Worm (Caenorhabditis elegans) whole organism, L2 larva: ENCODE data around the gene fbxb-48.

Source experiments
- C34F6.9 ChIP-seq: fragments of 150-350 bp; optimal IDR thresholded peaks from 2 replicates; lab custom pipeline; 2014; ENCODE audit warnings: missing biosample characterization, missing genetic modification characterization
- F13H6.1 ChIP-seq: sonication (generic microtip); optimal IDR thresholded peaks from 2 replicates; lab custom pipeline; 2016; ENCODE audit warnings: missing genetic modification characterization, missing compliant biosample characterization
- Y55F3AM.14 ChIP-seq: fragments of 200-800 bp; sonication (Bioruptor generic); optimal IDR thresholded peaks from 2 replicates; lab custom pipeline; 2018; ENCODE audit warnings: mild to moderate bottlenecking, missing genetic modification characterization, missing compliant biosample characterization
- ZK546.5 ChIP-seq: sonication (generic microtip); optimal IDR thresholded peaks from 2 replicates; lab custom pipeline; 2017; ENCODE audit warnings: missing biosample characterization, missing genetic modification characterization
- ama-1 ChIP-seq: fragments of 150-350 bp; optimal IDR thresholded peaks from 2 replicates; lab custom pipeline; 2018; ENCODE audit warnings: inconsistent platforms
- blmp-1 ChIP-seq: sonication (generic microtip); optimal IDR thresholded peaks from 2 replicates; lab custom pipeline; 2017; ENCODE audit warnings: missing genetic modification characterization, mild to moderate bottlenecking, missing compliant biosample characterization, antibody characterized with exemption, moderate library complexity; ENCODE audit not compliant: insufficient read depth
- ceh-16 ChIP-seq: fragments of 150-350 bp; optimal IDR thresholded peaks from 2 replicates; lab custom pipeline; 2014; ENCODE audit warnings: missing biosample characterization, missing genetic modification characterization
- ceh-82 ChIP-seq: fragments of 150-350 bp; optimal IDR thresholded peaks from 2 replicates; lab custom pipeline; 2014; ENCODE audit warnings: missing biosample characterization, missing genetic modification characterization
- dmd-4 ChIP-seq: sonication (generic microtip); optimal IDR thresholded peaks from 2 replicates; lab custom pipeline; 2017; ENCODE audit warnings: missing biosample characterization, missing genetic modification characterization
- egl-27 ChIP-seq: sonication (generic microtip); optimal IDR thresholded peaks from 3 replicates; lab custom pipeline; 2017; ENCODE audit warnings: missing biosample characterization, missing genetic modification reagents, missing genetic modification characterization
- elt-1 ChIP-seq: fragments of 150-350 bp; optimal IDR thresholded peaks from 2 replicates; lab custom pipeline; 2014; ENCODE audit warnings: missing biosample characterization, missing genetic modification characterization
- elt-3 ChIP-seq: sonication (generic microtip); optimal IDR thresholded peaks from 2 replicates; lab custom pipeline; 2017; ENCODE audit warnings: missing biosample characterization, missing genetic modification characterization
- fos-1 ChIP-seq: fragments of 150-350 bp; optimal IDR thresholded peaks from 2 replicates; lab custom pipeline; 2014; ENCODE audit warnings: missing biosample characterization, missing genetic modification characterization
- gmeb-1 ChIP-seq: fragments of 150-350 bp; optimal IDR thresholded peaks from 2 replicates; lab custom pipeline; 2014; ENCODE audit warnings: missing biosample characterization, missing genetic modification characterization
- lin-11 ChIP-seq: fragments of 150-350 bp; sonication (generic microtip); optimal IDR thresholded peaks from 2 replicates; lab custom pipeline; 2014; ENCODE audit warnings: missing biosample characterization, missing genetic modification characterization, inconsistent platforms, mixed read lengths
- lin-13 ChIP-seq: fragments of 150-350 bp; optimal IDR thresholded peaks from 2 replicates; lab custom pipeline; 2014; ENCODE audit warnings: missing biosample characterization, missing genetic modification reagents, missing genetic modification characterization
- lin-39 ChIP-seq: fragments of 150-350 bp; optimal IDR thresholded peaks from 2 replicates; lab custom pipeline; 2014; ENCODE audit warnings: missing biosample characterization, missing genetic modification reagents, missing genetic modification characterization
- mab-5 ChIP-seq: fragments of 150-350 bp; optimal IDR thresholded peaks from 2 replicates; lab custom pipeline; 2014; ENCODE audit warnings: missing biosample characterization, missing genetic modification characterization
- mbf-1 ChIP-seq: sonication (generic microtip); optimal IDR thresholded peaks from 2 replicates; lab custom pipeline; 2017; ENCODE audit warnings: missing biosample characterization, missing genetic modification characterization
- mdl-1 ChIP-seq, 2 experiments: fragments of 150-350 bp in 1 of 2; sonication (generic microtip) in 1 of 2; optimal IDR thresholded peaks; 2 replicates each; lab custom pipeline; 2017; ENCODE audit warnings: missing biosample characterization in 2 of 2, missing genetic modification characterization in 2 of 2
- nhr-10 ChIP-seq: sonication (generic microtip); optimal IDR thresholded peaks from 2 replicates; lab custom pipeline; 2017; ENCODE audit warnings: missing biosample characterization, missing genetic modification characterization
- nhr-12 ChIP-seq: fragments of 150-350 bp; optimal IDR thresholded peaks from 2 replicates; lab custom pipeline; 2014; ENCODE audit warnings: missing biosample characterization, missing genetic modification characterization
- nhr-129 ChIP-seq: fragments of 150-350 bp; optimal IDR thresholded peaks from 2 replicates; lab custom pipeline; 2014; ENCODE audit warnings: missing biosample characterization, missing genetic modification characterization
- nhr-21 ChIP-seq: fragments of 150-350 bp; optimal IDR thresholded peaks from 2 replicates; lab custom pipeline; 2014; ENCODE audit warnings: missing biosample characterization, missing genetic modification characterization
- nhr-23 ChIP-seq: fragments of 150-350 bp; optimal IDR thresholded peaks from 2 replicates; lab custom pipeline; 2014; ENCODE audit warnings: missing biosample characterization, missing genetic modification reagents, missing genetic modification characterization
- nhr-237 ChIP-seq: fragments of 150-350 bp; optimal IDR thresholded peaks from 2 replicates; lab custom pipeline; 2014; ENCODE audit warnings: missing biosample characterization, missing genetic modification characterization
- nhr-25 ChIP-seq: fragments of 150-350 bp; sonication (generic microtip); optimal IDR thresholded peaks from 3 replicates; lab custom pipeline; 2014; ENCODE audit warnings: missing biosample characterization, missing genetic modification characterization
- nhr-6 ChIP-seq: fragments of 150-350 bp; optimal IDR thresholded peaks from 2 replicates; lab custom pipeline; 2014; ENCODE audit warnings: missing biosample characterization, missing genetic modification characterization
- nhr-77 ChIP-seq: fragments of 150-350 bp; optimal IDR thresholded peaks from 2 replicates; lab custom pipeline; 2014; ENCODE audit warnings: missing biosample characterization, missing genetic modification characterization
- peb-1 ChIP-seq: fragments of 150-350 bp; optimal IDR thresholded peaks from 2 replicates; lab custom pipeline; 2014; ENCODE audit warnings: missing biosample characterization, missing genetic modification characterization
- sem-4 ChIP-seq: fragments of 150-350 bp; optimal IDR thresholded peaks from 2 replicates; lab custom pipeline; 2014; ENCODE audit warnings: missing biosample characterization, missing genetic modification reagents, missing genetic modification characterization
- skn-1 ChIP-seq: sonication (generic microtip); optimal IDR thresholded peaks from 2 replicates; lab custom pipeline; 2017; ENCODE audit warnings: missing biosample characterization, missing genetic modification characterization
- sma-3 ChIP-seq: sonication (generic microtip); optimal IDR thresholded peaks from 2 replicates; lab custom pipeline; 2016; ENCODE audit warnings: missing genetic modification reagents, missing genetic modification characterization, missing compliant biosample characterization
- sma-9 ChIP-seq, 2 experiments: fragments of 150-350 bp in 1 of 2; sonication (generic microtip) in 1 of 2; optimal IDR thresholded peaks; 2 replicates each; lab custom pipeline; 2014 to 2016; ENCODE audit warnings: missing genetic modification characterization in 2 of 2, mild to moderate bottlenecking in 1 of 2, missing biosample characterization in 1 of 2, missing compliant biosample characterization in 1 of 2, missing genetic modification reagents in 1 of 2, moderate library complexity in 1 of 2
- zag-1 ChIP-seq: fragments of 150-350 bp; optimal IDR thresholded peaks from 2 replicates; lab custom pipeline; 2014; ENCODE audit warnings: missing biosample characterization, missing genetic modification characterization
- ztf-1 ChIP-seq: fragments of 200-800 bp; sonication (Bioruptor generic); conservative IDR thresholded peaks from 2 replicates; pipeline ENCODE4 v1.3.6; 2022; ENCODE audit warnings: missing genetic modification characterization, missing compliant biosample characterization
- ztf-11 ChIP-seq: sonication (generic microtip); optimal IDR thresholded peaks from 2 replicates; lab custom pipeline; 2017; ENCODE audit warnings: missing biosample characterization, missing genetic modification characterization
- ztf-4 ChIP-seq: fragments of 150-350 bp; optimal IDR thresholded peaks from 2 replicates; lab custom pipeline; 2014; ENCODE audit warnings: missing biosample characterization, missing genetic modification characterization

Gene fbxb-48

ce11 chrII:1719153-1719552, at the start of gene fbxb-48:
TSS of gene fbxb-48 (minus strand) at chrII:1719253.
- TF ChIP-seq gmeb-1, result no peak
- TF ChIP-seq ztf-1, result no peak
- no peak for TF ChIP-seq elt-3 (tag; lab: Kevin White, UChicago)
- TF ChIP-seq C34F6.9 (tag; lab: Kevin White, UChicago), result no peak
- TF ChIP-seq elt-1, result no peak
- TF ChIP-seq sma-3 (GFP tag; lab: Kevin White, UChicago), result no peak
- TF ChIP-seq mab-5 (tag; lab: Kevin White, UChicago), result no peak
- no peak for TF ChIP-seq skn-1 (tag; lab: Kevin White, UChicago)
- no peak for TF ChIP-seq fos-1
- TF ChIP-seq F13H6.1 (tag; lab: Kevin White, UChicago), result no peak
- no peak for TF ChIP-seq dmd-4
- no peak for TF ChIP-seq nhr-25 (tag; lab: Kevin White, UChicago)
- TF ChIP-seq peb-1 (tag; lab: Kevin White, UChicago), result no peak
- TF ChIP-seq nhr-10 (tag; lab: Kevin White, UChicago), result no peak
- no peak for TF ChIP-seq zag-1 (tag; lab: Kevin White, UChicago)

- TF ChIP-seq fos-1, result peak; percentile 34
Measured at ce11 chrII:1767458-1767857, 48.4 kb upstream of the fbxb-48 start.

- no peak for TF ChIP-seq ceh-82 (tag; lab: Kevin White, UChicago)
- TF ChIP-seq mdl-1 (tag; optimal IDR thresholded peaks at IDR 0.05; lab: Kevin White, UChicago), result no peak
- no peak for TF ChIP-seq ZK546.5 (tag; lab: Kevin White, UChicago)
- no peak for TF ChIP-seq mbf-1
- no peak for TF ChIP-seq nhr-77
- no peak for TF ChIP-seq nhr-21 (tag; lab: Kevin White, UChicago)
- TF ChIP-seq F13H6.1 (tag; lab: Kevin White, UChicago), result no peak
- TF ChIP-seq skn-1 (tag; lab: Kevin White, UChicago), result no peak
- TF ChIP-seq egl-27 (tag; lab: Kevin White, UChicago), result no peak
- TF ChIP-seq sma-9 (GFP tag; optimal IDR thresholded peaks at IDR 0.05; lab: Kevin White, UChicago), result no peak
- no peak for TF ChIP-seq sma-9 (tag; optimal IDR thresholded peaks at IDR 0.05; lab: Kevin White, UChicago)
- TF ChIP-seq nhr-6 (tag; lab: Kevin White, UChicago), result no peak
- TF ChIP-seq lin-39 (tag; lab: Kevin White, UChicago), result no peak
- TF ChIP-seq Y55F3AM.14 (GFP tag; lab: Kevin White, UChicago), result no peak
- no peak for TF ChIP-seq ceh-16 (tag; lab: Kevin White, UChicago)
- TF ChIP-seq nhr-129 (tag; lab: Kevin White, UChicago), result no peak
- no peak for TF ChIP-seq mab-5 (tag; lab: Kevin White, UChicago)
Measured at ce11 chrII:1766715-1767114, 47.7 kb upstream of the fbxb-48 start.

ce11 chrII:1763072-1763471, 44.0 kb upstream of the fbxb-48 start, which contains the start of gene math-28:
TSS of gene math-28 (plus strand) at chrII:1763372.
- TF ChIP-seq nhr-23 (tag; lab: Kevin White, UChicago) (no peak), mbf-1 (no peak), nhr-10 (tag; lab: Kevin White, UChicago) (no peak), ztf-4 (tag; lab: Kevin White, UChicago) (no peak), nhr-129 (tag; lab: Kevin White, UChicago) (no peak)

- TF ChIP-seq sem-4 (tag; lab: Kevin White, UChicago), result no peak
- no peak for TF ChIP-seq ztf-11 (tag; lab: Kevin White, UChicago)
- no peak for TF ChIP-seq ama-1
- TF ChIP-seq nhr-10 (tag; lab: Kevin White, UChicago), result no peak
- TF ChIP-seq nhr-12 (tag; lab: Kevin White, UChicago), result no peak
- no peak for TF ChIP-seq peb-1 (tag; lab: Kevin White, UChicago)
- TF ChIP-seq nhr-237 (tag; lab: Kevin White, UChicago), result no peak
- no peak for TF ChIP-seq blmp-1 (tag; lab: Kevin White, UChicago)
- no peak for TF ChIP-seq lin-13
- no peak for TF ChIP-seq ztf-4 (tag; lab: Kevin White, UChicago)
- TF ChIP-seq F13H6.1 (tag; lab: Kevin White, UChicago), result no peak
- no peak for TF ChIP-seq lin-11 (tag; lab: Kevin White, UChicago)
Measured at ce11 chrII:1761564-1761963, 42.5 kb upstream of the fbxb-48 start, which contains the start of gene F36H5.4. TSS of gene F36H5.4 (plus strand) at chrII:1761864.
